Worm (Caenorhabditis elegans): ENCODE results near the gene F40F12.9.

DNA sequence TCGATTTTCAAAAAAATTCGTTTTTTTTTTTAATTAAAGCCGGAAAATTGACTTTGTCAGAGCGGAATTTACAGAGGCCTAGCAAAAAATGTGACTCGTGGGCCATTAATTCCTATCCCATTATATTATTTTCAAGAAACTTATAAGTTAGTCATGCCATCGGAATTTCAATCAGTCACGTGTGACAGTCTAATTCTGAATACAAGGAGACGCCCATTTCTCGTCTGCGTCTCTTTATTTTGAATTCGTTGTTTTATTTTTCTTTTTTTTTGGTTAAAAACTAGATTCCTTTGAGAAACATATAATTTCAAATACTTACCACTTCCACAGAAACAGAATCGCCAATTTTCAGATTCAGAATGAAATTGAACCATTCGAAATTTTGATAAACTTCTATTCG lies 2.4 kb upstream of the F40F12.9 start:
- TF ChIP-seq ama-1 (optimal IDR thresholded peaks at IDR 0.05) (no peak), flt-1 (GFP tag; IDR thresholded peaks at IDR 0.05) (no peak), sea-1 (GFP tag; conservative IDR thresholded peaks at IDR 0.05) (no peak), scrt-1 (GFP tag; IDR thresholded peaks at IDR 0.05) (no peak), tra-4 (tag; optimal IDR thresholded peaks at IDR 0.05) (no peak)
